Worm (Caenorhabditis elegans): ENCODE measurements around the gene srx-22.

DNA sequence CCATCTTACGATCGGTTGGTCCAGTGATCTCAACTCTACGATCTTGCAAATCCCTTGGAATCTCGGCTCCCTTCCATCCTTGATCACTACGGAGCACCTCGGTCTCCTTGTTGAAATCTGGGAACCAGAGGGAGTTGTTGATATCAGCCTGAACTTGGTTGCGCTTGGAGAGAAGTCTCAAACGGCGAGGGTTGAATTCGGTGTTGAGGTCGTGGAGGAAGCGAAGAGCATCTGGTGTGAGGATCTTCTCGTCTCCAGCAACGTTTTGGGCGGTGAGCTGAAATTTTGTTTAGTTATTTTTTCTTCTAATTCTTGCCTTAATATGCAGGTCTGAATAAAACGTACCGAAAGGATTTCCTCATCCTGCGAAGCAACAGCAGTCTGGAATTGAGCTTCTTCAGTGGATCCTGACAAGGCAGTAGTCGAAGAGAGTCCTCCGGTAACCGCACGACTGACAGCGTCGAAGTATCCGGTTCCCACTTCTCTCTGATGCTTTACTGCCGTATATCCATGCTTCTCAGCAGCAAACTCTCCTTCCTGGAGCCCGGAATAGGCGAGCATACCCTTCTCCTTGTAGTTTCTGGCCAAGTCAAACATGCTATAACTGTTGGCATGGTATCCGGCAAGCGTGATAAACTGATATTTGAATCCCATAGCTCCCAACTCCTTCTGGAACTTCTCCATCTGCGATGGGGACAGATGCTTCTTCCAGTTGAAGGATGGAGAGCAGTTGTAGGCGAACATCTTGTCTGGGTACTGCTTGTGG is 46.2 kb downstream of the srx-22 start:
- no peak for TF ChIP-seq blmp-1 (tag; optimal IDR thresholded peaks at IDR 0.05)
- no peak for TF ChIP-seq unc-62 (GFP tag; optimal IDR thresholded peaks at IDR 0.05)
- no peak for TF ChIP-seq nhr-12 (tag; optimal IDR thresholded peaks at IDR 0.05)
- no peak for TF ChIP-seq lin-13 (tag; optimal IDR thresholded peaks at IDR 0.05)
- no peak for TF ChIP-seq ztf-11 (tag; optimal IDR thresholded peaks at IDR 0.05)
- TF ChIP-seq nhr-28 (tag; optimal IDR thresholded peaks at IDR 0.05), result no peak
- TF ChIP-seq lsy-2 (tag; optimal IDR thresholded peaks at IDR 0.05), result no peak
- no peak for TF ChIP-seq elt-3 (tag; optimal IDR thresholded peaks at IDR 0.05)
- TF ChIP-seq nhr-237 (tag; optimal IDR thresholded peaks at IDR 0.05), result no peak
- TF ChIP-seq nhr-76 (tag; optimal IDR thresholded peaks at IDR 0.05), result no peak
- no peak for TF ChIP-seq mls-2 (tag; optimal IDR thresholded peaks at IDR 0.05)
